Worm (Caenorhabditis elegans) whole organism, L4 larva: ENCODE measurements around the gene F22E12.3.

Experiments
- D1046.2 ChIP-seq: fragments of 200-800 bp; sonication (Bioruptor generic); IDR thresholded peaks from 2 replicates; pipeline ENCODE4 v1.3.6; 2022; ENCODE audit warnings: missing genetic modification characterization, missing compliant biosample characterization
- F37D6.2 ChIP-seq: sonication (generic microtip); optimal IDR thresholded peaks from 2 replicates; lab custom pipeline; 2016; ENCODE audit warnings: mild to moderate bottlenecking, missing genetic modification characterization, missing compliant biosample characterization
- T20F7.1 ChIP-seq: fragments of 200-800 bp; sonication (Bioruptor generic); optimal IDR thresholded peaks from 2 replicates; lab custom pipeline; 2018; ENCODE audit warnings: mild to moderate bottlenecking, missing genetic modification characterization, missing compliant biosample characterization
- T26A8.4 ChIP-seq: fragments of 200-800 bp; sonication (Bioruptor generic); IDR thresholded peaks from 2 replicates; pipeline ENCODE4 v1.3.6; 2022; ENCODE audit warnings: missing genetic modification characterization, missing compliant biosample characterization
- Y48G9A.11 ChIP-seq: fragments of 200-800 bp; sonication (Bioruptor generic); IDR thresholded peaks from 2 replicates; pipeline ENCODE4 v1.3.6; 2022; ENCODE audit warnings: missing genetic modification reagents, missing genetic modification characterization, missing compliant biosample characterization
- Y75B8A.6 ChIP-seq: fragments of 200-800 bp; sonication (Bioruptor generic); IDR thresholded peaks from 2 replicates; pipeline ENCODE4 v1.3.6; 2022; ENCODE audit warnings: missing genetic modification reagents, missing genetic modification characterization, missing compliant biosample characterization
- aha-1 ChIP-seq: fragments of 150-350 bp; peaks from one replicate; lab custom pipeline; 2014; ENCODE audit warnings: missing biosample characterization, missing genetic modification characterization
- aly-2 ChIP-seq: sonication (generic microtip); optimal IDR thresholded peaks from 2 replicates; lab custom pipeline; 2018; ENCODE audit warnings: missing biosample characterization, missing genetic modification characterization
- ama-1 ChIP-seq: fragments of 150-350 bp; optimal IDR thresholded peaks from 2 replicates; lab custom pipeline; 2014; ENCODE audit warnings: inconsistent platforms, mixed read lengths
- arid-1 ChIP-seq: fragments of 200-800 bp; sonication (Bioruptor generic); conservative IDR thresholded peaks from 2 replicates; pipeline ENCODE4 v1.3.6; 2022; ENCODE audit warnings: missing genetic modification reagents, missing genetic modification characterization, missing compliant biosample characterization
- attf-4 ChIP-seq: sonication (generic microtip); optimal IDR thresholded peaks from 3 replicates; lab custom pipeline; 2017; ENCODE audit warnings: missing biosample characterization, missing genetic modification characterization
- ceh-44 ChIP-seq: fragments of 200-800 bp; sonication (Bioruptor generic); IDR thresholded peaks from 2 replicates; pipeline ENCODE4 v1.3.6; 2022; ENCODE audit warnings: missing genetic modification reagents, missing genetic modification characterization, missing compliant biosample characterization
- ces-1 ChIP-seq: fragments of 150-350 bp; sonication (generic microtip); optimal IDR thresholded peaks from 4 replicates; lab custom pipeline; 2014; ENCODE audit warnings: missing biosample characterization, missing genetic modification reagents, missing genetic modification characterization
- daf-12 ChIP-seq: fragments of 150-350 bp; optimal IDR thresholded peaks from 2 replicates; lab custom pipeline; 2014; ENCODE audit warnings: missing biosample characterization, missing genetic modification reagents, missing genetic modification characterization
- daf-16 ChIP-seq, 3 experiments: sonication (generic microtip); optimal IDR thresholded peaks; 2 replicates each; lab custom pipeline; 2016 to 2017; ENCODE audit warnings: missing genetic modification characterization in 3 of 3, missing genetic modification reagents in 3 of 3, mild to moderate bottlenecking in 2 of 3, missing compliant biosample characterization in 2 of 3, missing biosample characterization in 1 of 3, moderate library complexity in 1 of 3
- daf-19 ChIP-seq: fragments of 200-800 bp; sonication (Bioruptor generic); conservative IDR thresholded peaks from 2 replicates; pipeline ENCODE4 v1.3.6; 2022; ENCODE audit warnings: missing genetic modification characterization, missing compliant biosample characterization
- egl-27 ChIP-seq: sonication (generic microtip); optimal IDR thresholded peaks from 3 replicates; lab custom pipeline; 2017; ENCODE audit warnings: missing biosample characterization, missing genetic modification reagents, missing genetic modification characterization
- hif-1 ChIP-seq, 2 experiments: sonication (generic microtip); optimal IDR thresholded peaks; 2 replicates each; lab custom pipeline; 2016 to 2017; ENCODE audit warnings: missing compliant biosample characterization in 2 of 2, missing genetic modification characterization in 2 of 2, missing genetic modification reagents in 2 of 2, missing genotype in 2 of 2, mild to moderate bottlenecking in 1 of 2
- hlh-11 ChIP-seq: fragments of 200-800 bp; sonication (Bioruptor generic); optimal IDR thresholded peaks from 2 replicates; lab custom pipeline; 2018; ENCODE audit warnings: mild to moderate bottlenecking, missing genetic modification characterization, missing compliant biosample characterization
- lim-7 ChIP-seq: fragments of 200-800 bp; sonication (Bioruptor generic); IDR thresholded peaks from 2 replicates; pipeline ENCODE4 v1.3.6; 2022; ENCODE audit warnings: missing genetic modification characterization, missing compliant biosample characterization
- lin-1 ChIP-seq: fragments of 200-800 bp; sonication (Bioruptor generic); IDR thresholded peaks from 2 replicates; pipeline ENCODE4 v1.3.6; 2022; ENCODE audit warnings: missing genetic modification reagents, missing genetic modification characterization, missing compliant biosample characterization
- lin-29 ChIP-seq: fragments of 200-800 bp; sonication (Bioruptor generic); IDR thresholded peaks from 2 replicates; pipeline ENCODE4 v1.3.6; 2022; ENCODE audit warnings: missing genetic modification reagents, missing genetic modification characterization, missing compliant biosample characterization
- lin-38 ChIP-seq: fragments of 200-800 bp; sonication (Bioruptor generic); IDR thresholded peaks from 2 replicates; pipeline ENCODE4 v1.3.6; 2022; ENCODE audit warnings: missing genetic modification reagents, missing genetic modification characterization, missing compliant biosample characterization
- lir-3 ChIP-seq: sonication (generic microtip); optimal IDR thresholded peaks from 2 replicates; lab custom pipeline; 2016; ENCODE audit warnings: mild to moderate bottlenecking, missing genetic modification characterization, missing compliant biosample characterization
- madf-5 ChIP-seq, 2 experiments: fragments of 200-800 bp; sonication (Bioruptor generic); IDR thresholded peaks; 2 replicates each; pipeline ENCODE4 v1.3.6; 2022; ENCODE audit warnings: missing compliant biosample characterization in 2 of 2, missing genetic modification characterization in 2 of 2
- madf-9 ChIP-seq: fragments of 200-800 bp; sonication (Bioruptor generic); conservative IDR thresholded peaks from 2 replicates; pipeline ENCODE4 v1.3.6; 2022; ENCODE audit warnings: missing genetic modification reagents, missing genetic modification characterization, missing compliant biosample characterization
- mep-1 ChIP-seq: fragments of 150-350 bp; sonication (generic microtip); optimal IDR thresholded peaks from 3 replicates; lab custom pipeline; 2014; ENCODE audit warnings: missing biosample characterization, missing genetic modification characterization
- nhr-10 ChIP-seq: fragments of 150-350 bp; optimal IDR thresholded peaks from 2 replicates; lab custom pipeline; 2014; ENCODE audit warnings: missing biosample characterization, missing genetic modification characterization
- nhr-102 ChIP-seq: sonication (generic microtip); optimal IDR thresholded peaks from 2 replicates; lab custom pipeline; 2016; ENCODE audit warnings: mild to moderate bottlenecking, missing genetic modification characterization, moderate library complexity, missing compliant biosample characterization
- nhr-111 ChIP-seq: fragments of 200-800 bp; sonication (Bioruptor generic); optimal IDR thresholded peaks from 2 replicates; lab custom pipeline; 2018; ENCODE audit warnings: mild to moderate bottlenecking, missing genetic modification characterization, missing compliant biosample characterization
- nhr-28 ChIP-seq: fragments of 150-350 bp; optimal IDR thresholded peaks from 2 replicates; lab custom pipeline; 2014; ENCODE audit warnings: missing biosample characterization, missing genetic modification characterization
- nhr-41 ChIP-seq: fragments of 200-800 bp; sonication (Bioruptor generic); IDR thresholded peaks from 2 replicates; pipeline ENCODE4 v1.3.6; 2022; ENCODE audit warnings: missing genetic modification reagents, missing genetic modification characterization, missing compliant biosample characterization
- nhr-77 ChIP-seq: fragments of 150-350 bp; optimal IDR thresholded peaks from 2 replicates; lab custom pipeline; 2014; ENCODE audit warnings: missing biosample characterization, missing genetic modification characterization
- php-3 ChIP-seq: fragments of 200-800 bp; sonication (Bioruptor generic); IDR thresholded peaks from 2 replicates; pipeline ENCODE4 v1.3.6; 2022; ENCODE audit warnings: missing genetic modification reagents, missing genetic modification characterization, missing compliant biosample characterization
- pqm-1 ChIP-seq: sonication (generic microtip); optimal IDR thresholded peaks from 2 replicates; lab custom pipeline; 2017; ENCODE audit warnings: missing biosample characterization, missing genetic modification characterization
- saeg-2 ChIP-seq: fragments of 200-800 bp; sonication (Bioruptor generic); IDR thresholded peaks from 2 replicates; pipeline ENCODE4 v1.3.6; 2022; ENCODE audit warnings: missing genetic modification reagents, missing genetic modification characterization, missing compliant biosample characterization
- skn-1 ChIP-seq: fragments of 150-350 bp; optimal IDR thresholded peaks from 2 replicates; lab custom pipeline; 2014; ENCODE audit warnings: missing biosample characterization, missing genetic modification characterization
- spr-1 ChIP-seq: sonication (generic microtip); optimal IDR thresholded peaks from 2 replicates; lab custom pipeline; 2016; ENCODE audit warnings: mild to moderate bottlenecking, missing genetic modification characterization, missing compliant biosample characterization
- spr-3 ChIP-seq: fragments of 200-800 bp; sonication (Bioruptor generic); optimal IDR thresholded peaks from 2 replicates; lab custom pipeline; 2018; ENCODE audit warnings: mild to moderate bottlenecking, missing genetic modification characterization, missing compliant biosample characterization
- tag-97 ChIP-seq: fragments of 200-800 bp; sonication (Bioruptor generic); IDR thresholded peaks from 2 replicates; pipeline ENCODE4 v1.3.6; 2022; ENCODE audit warnings: missing genetic modification characterization, missing compliant biosample characterization
- tra-1 ChIP-seq: fragments of 200-800 bp; sonication (Bioruptor generic); IDR thresholded peaks from 2 replicates; pipeline ENCODE4 v1.3.6; 2022; ENCODE audit warnings: missing genetic modification reagents, missing genetic modification characterization, missing compliant biosample characterization
- zag-1 ChIP-seq: fragments of 150-350 bp; optimal IDR thresholded peaks from 2 replicates; lab custom pipeline; 2014; ENCODE audit warnings: missing biosample characterization, missing genetic modification characterization
- zfp-3 ChIP-seq: fragments of 200-800 bp; sonication (Bioruptor generic); conservative IDR thresholded peaks from 2 replicates; pipeline ENCODE4 v1.3.6; 2022; ENCODE audit warnings: missing genetic modification reagents, missing genetic modification characterization, missing compliant biosample characterization
- zip-11 ChIP-seq: fragments of 200-800 bp; sonication (Bioruptor generic); IDR thresholded peaks from 2 replicates; pipeline ENCODE4 v1.3.6; 2022; ENCODE audit warnings: missing genetic modification characterization, missing compliant biosample characterization
- zip-2 ChIP-seq: fragments of 150-350 bp; optimal IDR thresholded peaks from 2 replicates; lab custom pipeline; 2014; ENCODE audit warnings: missing biosample characterization, missing genetic modification characterization
- ztf-11 ChIP-seq: fragments of 150-350 bp; optimal IDR thresholded peaks from 2 replicates; lab custom pipeline; 2014; ENCODE audit warnings: missing biosample characterization, missing genetic modification characterization
- ztf-7 ChIP-seq: fragments of 150-350 bp; optimal IDR thresholded peaks from 2 replicates; lab custom pipeline; 2014; ENCODE audit warnings: missing biosample characterization, missing genetic modification characterization

The F22E12.3 gene

DNA sequence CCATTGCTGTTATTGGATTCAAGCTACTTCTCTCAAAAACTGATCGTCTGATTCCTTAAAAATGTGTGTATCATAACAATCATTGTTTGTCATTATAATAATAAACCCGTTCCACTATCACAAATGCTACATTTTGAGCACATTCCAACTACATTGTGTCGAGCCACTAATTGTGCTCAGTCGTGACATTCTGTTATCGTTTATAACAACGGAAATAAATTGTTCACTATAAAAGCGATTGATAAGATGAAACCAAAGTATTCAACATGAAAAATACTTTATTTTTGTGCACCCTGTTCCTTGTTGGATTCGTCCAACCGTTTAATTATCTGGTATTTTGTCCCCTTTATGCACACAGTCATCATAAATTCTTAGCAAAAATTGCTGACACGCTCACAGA lies 30.0 kb upstream of the F22E12.3 start, which contains the start of gene ugt-33 (continued):
- no peak for TF ChIP-seq nhr-10
- TF ChIP-seq mep-1 (tag; lab: Kevin White, UChicago), result no peak
- TF ChIP-seq ztf-7, result no peak
- TF ChIP-seq zip-2 (tag; lab: Kevin White, UChicago), result no peak
- TF ChIP-seq aha-1, result peak; percentile 81
- no peak for TF ChIP-seq hif-1 (tag; optimal IDR thresholded peaks at IDR 0.05; lab: Kevin White, UChicago)
- TF ChIP-seq aly-2 (tag; lab: Kevin White, UChicago), result no peak
- no peak for TF ChIP-seq daf-19 (GFP tag; lab: Robert Waterston, UW)
- no peak for TF ChIP-seq ama-1 (lab: Kevin White, UChicago)
- no peak for TF ChIP-seq nhr-41 (GFP tag; lab: Robert Waterston, UW)
- no peak for TF ChIP-seq madf-5 (GFP tag; IDR thresholded peaks at IDR 0.05; lab: Robert Waterston, UW)
- TF ChIP-seq tra-1 (GFP tag; lab: Robert Waterston, UW), result no peak
- TF ChIP-seq php-3, result 0 out of 2 replicates have a peak, but pooled peaks have one; percentile 11
- no peak for TF ChIP-seq daf-12 (tag; lab: Kevin White, UChicago)
- no peak for TF ChIP-seq T26A8.4
- no peak for TF ChIP-seq arid-1
- TF ChIP-seq Y48G9A.11 (GFP tag; lab: Robert Waterston, UW), result no peak
- no peak for TF ChIP-seq madf-9 (GFP tag; lab: Robert Waterston, UW)
- TF ChIP-seq tag-97 (GFP tag; lab: Robert Waterston, UW), result no peak
- no peak for TF ChIP-seq nhr-102 (tag; lab: Kevin White, UChicago)
- no peak for TF ChIP-seq T20F7.1
- TF ChIP-seq F37D6.2, result no peak
- TF ChIP-seq daf-16 (GFP tag; optimal IDR thresholded peaks at IDR 0.05; lab: Kevin White, UChicago), result no peak
- TF ChIP-seq daf-16 (tag; optimal IDR thresholded peaks at IDR 0.05; lab: Kevin White, UChicago), result peak; percentile 63
- no peak for TF ChIP-seq spr-3 (GFP tag; lab: Kevin White, UChicago)
- TF ChIP-seq D1046.2 (GFP tag; lab: Robert Waterston, UW), result no peak
- TF ChIP-seq lin-1 (GFP tag; lab: Robert Waterston, UW), result no peak
- no peak for TF ChIP-seq saeg-2
- TF ChIP-seq ztf-11 (tag; lab: Kevin White, UChicago), result no peak
- peak; percentile 54 for TF ChIP-seq nhr-77 (tag; lab: Kevin White, UChicago)
- no peak for TF ChIP-seq spr-1
- TF ChIP-seq pqm-1 (tag; lab: Kevin White, UChicago), result peak; percentile 74
- peak; percentile 56 for TF ChIP-seq hlh-11 (tag; lab: Kevin White, UChicago)
- no peak for TF ChIP-seq lim-7 (GFP tag; lab: Robert Waterston, UW)
- no peak for TF ChIP-seq zip-11 (GFP tag; lab: Robert Waterston, UW)
- TF ChIP-seq ceh-44 (GFP tag; lab: Robert Waterston, UW), result no peak
- no peak for TF ChIP-seq lir-3 (tag; lab: Kevin White, UChicago)
- TF ChIP-seq attf-4 (tag; lab: Kevin White, UChicago), result no peak
- no peak for TF ChIP-seq ces-1 (GFP tag; lab: Kevin White, UChicago)
- no peak for TF ChIP-seq Y75B8A.6 (GFP tag; lab: Robert Waterston, UW)
- peak; percentile 97 for TF ChIP-seq nhr-28 (tag; lab: Kevin White, UChicago)
- no peak for TF ChIP-seq egl-27 (tag; lab: Kevin White, UChicago)
- TF ChIP-seq skn-1 (tag; lab: Kevin White, UChicago), result no peak
- no peak for TF ChIP-seq lin-38 (GFP tag; lab: Robert Waterston, UW)

DNA sequence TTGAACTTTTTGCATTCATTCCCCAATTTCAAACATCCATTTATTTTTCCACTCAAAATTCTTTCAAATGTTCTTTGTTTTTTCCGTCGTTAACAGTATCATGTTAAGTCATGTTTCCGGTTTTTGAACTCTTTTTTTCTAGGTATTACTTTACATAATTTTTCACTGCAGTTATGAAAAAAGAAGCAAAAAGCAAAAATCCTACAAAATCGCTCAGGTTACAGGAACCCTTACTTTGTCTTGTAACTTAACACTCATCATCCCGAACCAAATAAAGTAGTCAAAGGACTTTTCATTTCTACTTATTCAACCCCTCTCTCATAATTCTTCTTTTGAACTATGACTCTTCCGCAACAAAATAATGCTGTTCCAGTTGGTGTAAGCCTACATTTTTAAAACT lies 28.3 kb upstream of the F22E12.3 start, which contains the start of gene aqp-5:
aqp-5 (plus strand) TSS at position 301 of the 400 bp plus-strand sequence.
- TF ChIP-seq ztf-11 (tag; lab: Kevin White, UChicago) (no peak), zfp-3 (no peak), spr-3 (GFP tag; lab: Kevin White, UChicago) (no peak), lin-29 (GFP tag; lab: Robert Waterston, UW) (no peak), mep-1 (tag; lab: Kevin White, UChicago) (no peak), attf-4 (tag; lab: Kevin White, UChicago) (no peak), nhr-111 (no peak), zag-1 (tag; lab: Kevin White, UChicago) (no peak)
